Worm (Caenorhabditis elegans): ENCODE data around the gene mam-4.

Gene mam-4

ce11 chrV:11228653-11229173 lies 19.2 kb upstream of the mam-4 start, which contains the start of gene pqn-70 (continued):
- TF ChIP-seq lir-3 (tag; optimal IDR thresholded peaks at IDR 0.05; ENCODE audit: poor library complexity), result peak; percentile 74
- peak; percentile 92 for TF ChIP-seq blmp-1 (tag; optimal IDR thresholded peaks at IDR 0.05)
- peak in 2 of 6 experiments; percentile 42 to 54 for TF ChIP-seq elt-3 (tag; optimal IDR thresholded peaks at IDR 0.05)
- peak; percentile 79 for TF ChIP-seq nhr-90 (tag; optimal IDR thresholded peaks at IDR 0.05; ENCODE audit: poor library complexity)
- peak; percentile 90 for TF ChIP-seq nhr-85 (tag)
- peak; percentile 90 for TF ChIP-seq nhr-20 (tag; optimal IDR thresholded peaks at IDR 0.05)
- TF ChIP-seq rnt-1 (tag; optimal IDR thresholded peaks at IDR 0.05), result peak; percentile 84
- TF ChIP-seq mef-2 (tag; optimal IDR thresholded peaks at IDR 0.05), result no peak
- TF ChIP-seq C04F5.9 (tag; optimal IDR thresholded peaks at IDR 0.05), result peak; percentile 9
- TF ChIP-seq ztf-4 (tag; optimal IDR thresholded peaks at IDR 0.05), result peak; percentile 75
- TF ChIP-seq mep-1 (tag; optimal IDR thresholded peaks at IDR 0.05), result peak; percentile 93
- no peak for TF ChIP-seq alr-1 (tag; optimal IDR thresholded peaks at IDR 0.05; ENCODE audit: borderline replicate concordance)
- TF ChIP-seq ceh-88 (GFP tag; IDR thresholded peaks at IDR 0.05), result peak; percentile 40; the same call in 1 of the 2 replicates
- no peak for TF ChIP-seq C34B4.2 (tag; optimal IDR thresholded peaks at IDR 0.05)
- peak; percentile 48 for TF ChIP-seq nhr-77 (tag; optimal IDR thresholded peaks at IDR 0.05)
- TF ChIP-seq lin-14 (GFP tag; optimal IDR thresholded peaks at IDR 0.05), result peak; percentile 97
- no peak for TF ChIP-seq unc-62 (GFP tag; optimal IDR thresholded peaks at IDR 0.05)
- peak; percentile 45 for TF ChIP-seq hpl-2 (GFP tag; optimal IDR thresholded peaks at IDR 0.05)
- peak; percentile 74 for TF ChIP-seq fkh-8 (tag; optimal IDR thresholded peaks at IDR 0.05)
- TF ChIP-seq F16B12.6 (tag; optimal IDR thresholded peaks at IDR 0.05), result peak; percentile 48
- TF ChIP-seq mdl-1 (tag; optimal IDR thresholded peaks at IDR 0.05), result peak in 1 of 2 experiments; percentile 78
- no peak for TF ChIP-seq hlh-17 (GFP tag; optimal IDR thresholded peaks at IDR 0.05; ENCODE audit: borderline replicate concordance)
- TF ChIP-seq nhr-12 (tag; optimal IDR thresholded peaks at IDR 0.05), result no peak
- no peak for TF ChIP-seq hlh-4 (tag; optimal IDR thresholded peaks at IDR 0.05)
- TF ChIP-seq ztf-11 (tag; optimal IDR thresholded peaks at IDR 0.05), result peak in 1 of 2 experiments; percentile 75
- TF ChIP-seq jun-1 (tag; optimal IDR thresholded peaks at IDR 0.05), result peak; percentile 64
- peak; percentile 87 to 98 (median 90) for TF ChIP-seq ceh-82 (tag; optimal IDR thresholded peaks at IDR 0.05)
- peak; percentile 80 for TF ChIP-seq C16A3.4 (tag; optimal IDR thresholded peaks at IDR 0.05)
- peak; percentile 25 for TF ChIP-seq zip-4 (GFP tag; optimal IDR thresholded peaks at IDR 0.05)
- peak; percentile 85 for TF ChIP-seq isw-1 (GFP tag; IDR thresholded peaks at IDR 0.05)
- TF ChIP-seq egl-27 (tag; optimal IDR thresholded peaks at IDR 0.05), result no peak
- no peak for TF ChIP-seq ceh-8 (GFP tag; optimal IDR thresholded peaks at IDR 0.05)
- TF ChIP-seq vab-15 (tag; optimal IDR thresholded peaks at IDR 0.05), result no peak
- TF ChIP-seq egl-13 (tag; optimal IDR thresholded peaks at IDR 0.05), result peak; percentile 39
- no peak for TF ChIP-seq unc-30 (tag; optimal IDR thresholded peaks at IDR 0.05)
- TF ChIP-seq unc-98 (GFP tag; IDR thresholded peaks at IDR 0.05), result no peak

DNA sequence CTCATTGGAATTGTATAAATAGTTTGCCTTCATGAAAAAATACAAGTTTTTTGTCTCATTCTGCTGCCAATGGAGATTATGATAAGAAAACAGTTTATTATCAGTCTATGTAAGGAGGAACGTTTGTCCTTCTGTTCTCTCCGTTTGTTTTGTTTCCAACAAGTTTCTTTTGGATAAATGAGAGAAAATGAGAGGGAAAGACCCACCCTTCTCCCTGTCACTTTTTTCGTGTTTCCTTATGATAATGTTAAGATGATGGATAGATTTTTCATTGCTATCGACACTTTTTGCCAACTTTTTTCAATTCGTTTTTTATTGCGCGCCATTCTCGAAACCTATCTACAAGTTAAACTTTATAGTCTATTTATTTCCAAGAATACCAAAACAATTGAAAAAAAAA lies 16.8 kb upstream of the mam-4 start:
- TF ChIP-seq ceh-90 (tag; optimal IDR thresholded peaks at IDR 0.05), result no peak
- no peak for TF ChIP-seq nhr-19 (GFP tag; conservative IDR thresholded peaks at IDR 0.05)
- TF ChIP-seq blmp-1 (tag; optimal IDR thresholded peaks at IDR 0.05), result peak; percentile 80
- no peak for TF ChIP-seq ama-1 (optimal IDR thresholded peaks at IDR 0.05)
- no peak for TF ChIP-seq efl-1 (optimal IDR thresholded peaks at IDR 0.05)
- TF ChIP-seq efl-1 (GFP tag; optimal IDR thresholded peaks at IDR 0.05 in 1 of 2), result peak in 1 of 2 experiments; percentile 2
- TF ChIP-seq C16A3.4 (tag; optimal IDR thresholded peaks at IDR 0.05), result no peak
- TF ChIP-seq nhr-71 (tag; optimal IDR thresholded peaks at IDR 0.05), result no peak
- TF ChIP-seq nhr-90 (tag; optimal IDR thresholded peaks at IDR 0.05; ENCODE audit: poor library complexity), result no peak

Data from whole organism, L1 larva.